Worm (Caenorhabditis elegans) whole organism, L2 larva: ENCODE data around the gene dnj-16.

Experiments used
- C34F6.9 ChIP-seq: fragments of 150-350 bp; optimal IDR thresholded peaks from 2 replicates; lab custom pipeline; 2014; ENCODE audit warnings: missing biosample characterization, missing genetic modification characterization
- F13H6.1 ChIP-seq: sonication (generic microtip); optimal IDR thresholded peaks from 2 replicates; lab custom pipeline; 2016; ENCODE audit warnings: missing genetic modification characterization, missing compliant biosample characterization
- R02D3.7 ChIP-seq: fragments of 150-350 bp; optimal IDR thresholded peaks from 2 replicates; lab custom pipeline; 2014; ENCODE audit warnings: missing biosample characterization, missing genetic modification characterization
- Y55F3AM.14 ChIP-seq: fragments of 200-800 bp; sonication (Bioruptor generic); optimal IDR thresholded peaks from 2 replicates; lab custom pipeline; 2018; ENCODE audit warnings: mild to moderate bottlenecking, missing genetic modification characterization, missing compliant biosample characterization
- ZK546.5 ChIP-seq: sonication (generic microtip); optimal IDR thresholded peaks from 2 replicates; lab custom pipeline; 2017; ENCODE audit warnings: missing biosample characterization, missing genetic modification characterization
- alr-1 ChIP-seq: fragments of 150-350 bp; optimal IDR thresholded peaks from 2 replicates; lab custom pipeline; 2014; ENCODE audit warnings: missing biosample characterization, missing genetic modification characterization
- aly-2 ChIP-seq: fragments of 150-350 bp; optimal IDR thresholded peaks from 2 replicates; lab custom pipeline; 2014; ENCODE audit warnings: missing biosample characterization, missing genetic modification characterization
- ama-1 ChIP-seq: fragments of 150-350 bp; optimal IDR thresholded peaks from 2 replicates; lab custom pipeline; 2018; ENCODE audit warnings: inconsistent platforms
- blmp-1 ChIP-seq: sonication (generic microtip); optimal IDR thresholded peaks from 2 replicates; lab custom pipeline; 2017; ENCODE audit warnings: missing genetic modification characterization, mild to moderate bottlenecking, missing compliant biosample characterization, antibody characterized with exemption, moderate library complexity; ENCODE audit not compliant: insufficient read depth
- ceh-16 ChIP-seq: fragments of 150-350 bp; optimal IDR thresholded peaks from 2 replicates; lab custom pipeline; 2014; ENCODE audit warnings: missing biosample characterization, missing genetic modification characterization
- ceh-82 ChIP-seq: fragments of 150-350 bp; optimal IDR thresholded peaks from 2 replicates; lab custom pipeline; 2014; ENCODE audit warnings: missing biosample characterization, missing genetic modification characterization
- crh-2 ChIP-seq: sonication (generic microtip); optimal IDR thresholded peaks from 2 replicates; lab custom pipeline; 2017; ENCODE audit warnings: missing biosample characterization, missing genetic modification characterization
- egl-27 ChIP-seq: sonication (generic microtip); optimal IDR thresholded peaks from 3 replicates; lab custom pipeline; 2017; ENCODE audit warnings: missing biosample characterization, missing genetic modification reagents, missing genetic modification characterization
- elt-1 ChIP-seq: fragments of 150-350 bp; optimal IDR thresholded peaks from 2 replicates; lab custom pipeline; 2014; ENCODE audit warnings: missing biosample characterization, missing genetic modification characterization
- elt-3 ChIP-seq: sonication (generic microtip); optimal IDR thresholded peaks from 2 replicates; lab custom pipeline; 2017; ENCODE audit warnings: missing biosample characterization, missing genetic modification characterization
- fos-1 ChIP-seq: fragments of 150-350 bp; optimal IDR thresholded peaks from 2 replicates; lab custom pipeline; 2014; ENCODE audit warnings: missing biosample characterization, missing genetic modification characterization
- gmeb-1 ChIP-seq: fragments of 150-350 bp; optimal IDR thresholded peaks from 2 replicates; lab custom pipeline; 2014; ENCODE audit warnings: missing biosample characterization, missing genetic modification characterization
- lin-11 ChIP-seq: fragments of 150-350 bp; sonication (generic microtip); optimal IDR thresholded peaks from 2 replicates; lab custom pipeline; 2014; ENCODE audit warnings: missing biosample characterization, missing genetic modification characterization, inconsistent platforms, mixed read lengths
- lin-13 ChIP-seq: fragments of 150-350 bp; optimal IDR thresholded peaks from 2 replicates; lab custom pipeline; 2014; ENCODE audit warnings: missing biosample characterization, missing genetic modification reagents, missing genetic modification characterization
- lin-39 ChIP-seq: fragments of 150-350 bp; optimal IDR thresholded peaks from 2 replicates; lab custom pipeline; 2014; ENCODE audit warnings: missing biosample characterization, missing genetic modification reagents, missing genetic modification characterization
- lsy-2 ChIP-seq, 2 experiments: fragments of 150-350 bp in 1 of 2; sonication (generic microtip) in 1 of 2; optimal IDR thresholded peaks; 2 replicates each; lab custom pipeline; 2014 to 2017; ENCODE audit warnings: missing biosample characterization in 2 of 2, missing genetic modification characterization in 2 of 2
- mab-5 ChIP-seq: fragments of 150-350 bp; optimal IDR thresholded peaks from 2 replicates; lab custom pipeline; 2014; ENCODE audit warnings: missing biosample characterization, missing genetic modification characterization
- mbf-1 ChIP-seq: sonication (generic microtip); optimal IDR thresholded peaks from 2 replicates; lab custom pipeline; 2017; ENCODE audit warnings: missing biosample characterization, missing genetic modification characterization
- mdl-1 ChIP-seq, 2 experiments: fragments of 150-350 bp in 1 of 2; sonication (generic microtip) in 1 of 2; optimal IDR thresholded peaks; 2 replicates each; lab custom pipeline; 2017; ENCODE audit warnings: missing biosample characterization in 2 of 2, missing genetic modification characterization in 2 of 2
- nhr-10 ChIP-seq: sonication (generic microtip); optimal IDR thresholded peaks from 2 replicates; lab custom pipeline; 2017; ENCODE audit warnings: missing biosample characterization, missing genetic modification characterization
- nhr-11 ChIP-seq: fragments of 150-350 bp; optimal IDR thresholded peaks from 2 replicates; lab custom pipeline; 2014; ENCODE audit warnings: missing biosample characterization, missing genetic modification characterization
- nhr-12 ChIP-seq: fragments of 150-350 bp; optimal IDR thresholded peaks from 2 replicates; lab custom pipeline; 2014; ENCODE audit warnings: missing biosample characterization, missing genetic modification characterization
- nhr-129 ChIP-seq: fragments of 150-350 bp; optimal IDR thresholded peaks from 2 replicates; lab custom pipeline; 2014; ENCODE audit warnings: missing biosample characterization, missing genetic modification characterization
- nhr-21 ChIP-seq: fragments of 150-350 bp; optimal IDR thresholded peaks from 2 replicates; lab custom pipeline; 2014; ENCODE audit warnings: missing biosample characterization, missing genetic modification characterization
- nhr-23 ChIP-seq: fragments of 150-350 bp; optimal IDR thresholded peaks from 2 replicates; lab custom pipeline; 2014; ENCODE audit warnings: missing biosample characterization, missing genetic modification reagents, missing genetic modification characterization
- nhr-237 ChIP-seq: fragments of 150-350 bp; optimal IDR thresholded peaks from 2 replicates; lab custom pipeline; 2014; ENCODE audit warnings: missing biosample characterization, missing genetic modification characterization
- nhr-25 ChIP-seq: fragments of 150-350 bp; sonication (generic microtip); optimal IDR thresholded peaks from 3 replicates; lab custom pipeline; 2014; ENCODE audit warnings: missing biosample characterization, missing genetic modification characterization
- nhr-6 ChIP-seq: fragments of 150-350 bp; optimal IDR thresholded peaks from 2 replicates; lab custom pipeline; 2014; ENCODE audit warnings: missing biosample characterization, missing genetic modification characterization
- nhr-77 ChIP-seq: fragments of 150-350 bp; optimal IDR thresholded peaks from 2 replicates; lab custom pipeline; 2014; ENCODE audit warnings: missing biosample characterization, missing genetic modification characterization
- peb-1 ChIP-seq: fragments of 150-350 bp; optimal IDR thresholded peaks from 2 replicates; lab custom pipeline; 2014; ENCODE audit warnings: missing biosample characterization, missing genetic modification characterization
- sem-4 ChIP-seq: fragments of 150-350 bp; optimal IDR thresholded peaks from 2 replicates; lab custom pipeline; 2014; ENCODE audit warnings: missing biosample characterization, missing genetic modification reagents, missing genetic modification characterization
- skn-1 ChIP-seq: sonication (generic microtip); optimal IDR thresholded peaks from 2 replicates; lab custom pipeline; 2017; ENCODE audit warnings: missing biosample characterization, missing genetic modification characterization
- sma-3 ChIP-seq: sonication (generic microtip); optimal IDR thresholded peaks from 2 replicates; lab custom pipeline; 2016; ENCODE audit warnings: missing genetic modification reagents, missing genetic modification characterization, missing compliant biosample characterization
- sma-9 ChIP-seq, 2 experiments: fragments of 150-350 bp in 1 of 2; sonication (generic microtip) in 1 of 2; optimal IDR thresholded peaks; 2 replicates each; lab custom pipeline; 2014 to 2016; ENCODE audit warnings: missing genetic modification characterization in 2 of 2, mild to moderate bottlenecking in 1 of 2, missing biosample characterization in 1 of 2, missing compliant biosample characterization in 1 of 2, missing genetic modification reagents in 1 of 2, moderate library complexity in 1 of 2
- snpc-4 ChIP-seq: fragments of 150-350 bp; optimal IDR thresholded peaks from 2 replicates; lab custom pipeline; 2014; ENCODE audit warnings: missing biosample characterization, missing genetic modification characterization
- unc-39 ChIP-seq: fragments of 150-350 bp; optimal IDR thresholded peaks from 2 replicates; lab custom pipeline; 2014; ENCODE audit warnings: missing biosample characterization, missing genetic modification characterization
- unc-55 ChIP-seq: fragments of 150-350 bp; sonication (generic microtip); optimal IDR thresholded peaks from 3 replicates; lab custom pipeline; 2014; ENCODE audit warnings: missing biosample characterization, missing genetic modification reagents, missing genetic modification characterization
- unc-62 ChIP-seq: fragments of 150-350 bp; optimal IDR thresholded peaks from 2 replicates; lab custom pipeline; 2014; ENCODE audit warnings: missing biosample characterization, missing genetic modification reagents, missing genetic modification characterization
- ztf-1 ChIP-seq: fragments of 200-800 bp; sonication (Bioruptor generic); conservative IDR thresholded peaks from 2 replicates; pipeline ENCODE4 v1.3.6; 2022; ENCODE audit warnings: missing genetic modification characterization, missing compliant biosample characterization
- ztf-11 ChIP-seq: sonication (generic microtip); optimal IDR thresholded peaks from 2 replicates; lab custom pipeline; 2017; ENCODE audit warnings: missing biosample characterization, missing genetic modification characterization
- ztf-4 ChIP-seq: fragments of 150-350 bp; optimal IDR thresholded peaks from 2 replicates; lab custom pipeline; 2014; ENCODE audit warnings: missing biosample characterization, missing genetic modification characterization

Gene dnj-16

DNA sequence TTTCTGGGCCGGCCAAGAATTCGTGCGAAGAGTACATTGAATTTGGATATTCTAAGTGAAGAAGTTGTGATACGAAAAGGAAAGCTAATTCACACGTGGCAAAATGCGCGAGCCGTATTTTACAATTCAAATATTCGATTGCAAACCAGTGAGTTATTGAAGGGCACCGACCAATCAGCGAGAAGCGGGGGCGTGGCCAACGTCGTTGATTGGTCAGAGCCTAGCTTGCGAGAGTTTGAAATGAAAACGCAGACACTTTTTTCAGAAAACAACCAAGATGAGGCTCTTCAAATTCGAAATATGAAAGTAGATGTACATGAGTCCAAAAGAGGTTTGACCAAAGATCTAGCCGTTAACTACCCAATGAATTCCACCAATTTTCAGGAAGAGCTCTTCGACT is 19.7 kb downstream of the dnj-16 start:
- no peak for TF ChIP-seq R02D3.7 (tag; lab: Kevin White, UChicago)
- no peak for TF ChIP-seq skn-1 (tag; lab: Kevin White, UChicago)
- TF ChIP-seq unc-39 (tag; lab: Kevin White, UChicago) = no peak
- no peak for TF ChIP-seq nhr-77 (tag; lab: Kevin White, UChicago)
- TF ChIP-seq ceh-16 = no peak
- no peak for TF ChIP-seq lsy-2 (tag; optimal IDR thresholded peaks at IDR 0.05; lab: Kevin White, UChicago)
- TF ChIP-seq lin-11 (tag; lab: Kevin White, UChicago) = no peak
- TF ChIP-seq crh-2 (tag; lab: Kevin White, UChicago) = no peak
- TF ChIP-seq ztf-11 (tag; lab: Kevin White, UChicago) = no peak
- TF ChIP-seq elt-3 (tag; lab: Kevin White, UChicago) = no peak
- no peak for TF ChIP-seq ZK546.5 (tag; lab: Kevin White, UChicago)
- no peak for TF ChIP-seq mdl-1 (tag; optimal IDR thresholded peaks at IDR 0.05; lab: Kevin White, UChicago)
- no peak for TF ChIP-seq lin-39 (tag; lab: Kevin White, UChicago)
- no peak for TF ChIP-seq aly-2
- TF ChIP-seq sma-9 (GFP tag; optimal IDR thresholded peaks at IDR 0.05; lab: Kevin White, UChicago) = no peak
- no peak for TF ChIP-seq sma-9 (tag; optimal IDR thresholded peaks at IDR 0.05; lab: Kevin White, UChicago)
- TF ChIP-seq nhr-23 (tag; lab: Kevin White, UChicago) = no peak
- no peak for TF ChIP-seq peb-1 (tag; lab: Kevin White, UChicago)
- no peak for TF ChIP-seq nhr-129 (tag; lab: Kevin White, UChicago)
- no peak for TF ChIP-seq nhr-6 (tag; lab: Kevin White, UChicago)
- no peak for TF ChIP-seq unc-62 (GFP tag; lab: Kevin White, UChicago)
- TF ChIP-seq, all 48 proteins: peak for 0

DNA sequence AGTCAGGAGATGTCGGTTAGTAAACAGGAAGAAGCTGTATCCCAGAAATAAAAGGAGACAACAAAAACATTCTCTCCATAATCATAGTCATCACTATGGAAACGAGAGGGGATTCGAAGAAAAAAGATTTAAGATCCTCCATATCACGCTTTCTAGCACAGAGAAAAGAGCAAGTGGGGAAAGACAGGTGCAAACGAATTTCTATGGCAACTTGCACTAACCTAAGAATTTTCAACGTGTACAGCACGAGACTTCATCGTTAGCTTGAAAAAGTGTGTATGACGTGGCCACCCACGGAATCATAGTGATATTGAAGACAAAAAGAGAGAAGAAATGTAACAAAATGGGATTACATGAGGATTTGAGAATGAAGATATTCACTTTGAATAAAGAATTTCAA is 29.9 kb downstream of the dnj-16 start:
- peak in 1 of 2 experiments; percentile 27 for TF ChIP-seq lsy-2 (tag; optimal IDR thresholded peaks at IDR 0.05; lab: Kevin White, UChicago)
- TF ChIP-seq crh-2 (tag; lab: Kevin White, UChicago) = peak; percentile 5
- TF ChIP-seq nhr-23 (tag; lab: Kevin White, UChicago) = no peak
- peak; percentile 39 for TF ChIP-seq C34F6.9

DNA sequence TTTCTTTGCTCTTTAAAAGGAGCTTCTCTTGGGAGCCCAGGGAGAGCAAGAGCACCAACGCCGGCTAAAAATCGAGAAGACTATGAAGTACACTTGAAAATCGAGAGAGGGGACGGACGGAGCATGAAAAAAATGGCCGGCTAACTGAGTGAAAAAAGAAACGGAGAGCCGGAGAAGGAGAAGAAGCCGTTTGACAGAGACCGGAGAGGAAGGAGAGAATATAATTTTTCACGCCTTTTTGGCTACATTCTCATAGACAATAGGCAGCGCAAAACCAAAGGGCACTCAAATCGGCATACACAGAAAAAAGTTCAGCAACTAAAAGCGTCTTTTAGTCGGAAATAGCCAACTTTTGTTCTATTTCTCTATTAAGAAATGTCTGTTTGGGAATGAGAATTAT is 30.6 kb downstream of the dnj-16 start:
- TF ChIP-seq fos-1 (tag; lab: Kevin White, UChicago) (no peak), mdl-1 (tag; optimal IDR thresholded peaks at IDR 0.05; lab: Kevin White, UChicago) (peak in 1 of 2 experiments; percentile 16), snpc-4 (tag; lab: Kevin White, UChicago) (no peak), peb-1 (tag; lab: Kevin White, UChicago) (no peak), mab-5 (tag; lab: Kevin White, UChicago) (no peak)

DNA sequence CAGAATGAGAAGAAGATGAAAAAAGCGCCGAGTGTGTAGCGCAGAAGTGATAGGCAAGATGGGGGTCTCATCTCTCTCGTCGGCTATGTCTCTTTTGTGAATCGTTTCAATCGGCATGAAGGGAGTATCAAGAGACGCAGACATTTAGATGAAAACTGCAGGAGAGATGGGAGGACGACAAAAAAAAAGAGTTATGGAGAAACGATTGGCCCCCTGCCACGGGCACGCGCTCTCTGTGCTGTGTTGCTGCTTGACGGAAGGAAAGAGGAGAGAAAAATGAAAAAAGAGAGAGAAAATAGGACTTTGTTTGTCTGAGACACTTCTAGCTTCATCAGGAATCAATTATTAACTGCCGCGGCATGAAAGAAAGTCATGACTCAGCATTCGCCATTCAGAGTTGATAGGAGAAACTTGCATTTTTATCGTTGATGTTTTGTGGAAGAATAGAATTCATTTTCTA is 32.8 kb downstream of the dnj-16 start:
- TF ChIP-seq alr-1 (tag; lab: Kevin White, UChicago) (no peak), mbf-1 (tag; lab: Kevin White, UChicago) (no peak), lsy-2 (tag; optimal IDR thresholded peaks at IDR 0.05; lab: Kevin White, UChicago) (peak; percentile 70 to 88), lin-13 (GFP tag; lab: Kevin White, UChicago) (peak; percentile 83), blmp-1 (no peak), gmeb-1 (tag; lab: Kevin White, UChicago) (peak; percentile 35), ceh-16 (no peak), nhr-237 (no peak), ztf-1 (no peak), C34F6.9 (peak; percentile 96), unc-39 (tag; lab: Kevin White, UChicago) (no peak), aly-2 (no peak), sma-3 (GFP tag; lab: Kevin White, UChicago) (peak; percentile 52), egl-27 (peak; percentile 82), R02D3.7 (tag; lab: Kevin White, UChicago) (no peak), ZK546.5 (tag; lab: Kevin White, UChicago) (no peak), skn-1 (tag; lab: Kevin White, UChicago) (peak; percentile 28), nhr-21 (peak; percentile 52), ztf-4 (tag; lab: Kevin White, UChicago) (peak; percentile 84), Y55F3AM.14 (GFP tag; lab: Kevin White, UChicago) (peak; percentile 52), peb-1 (tag; lab: Kevin White, UChicago) (no peak), F13H6.1 (tag; lab: Kevin White, UChicago) (peak; percentile 95), unc-55 (peak; percentile 88), lin-11 (tag; lab: Kevin White, UChicago) (peak; percentile 75), crh-2 (tag; lab: Kevin White, UChicago) (peak; percentile 95), ama-1 (lab: Kevin White, UChicago) (no peak), nhr-12 (tag; lab: Kevin White, UChicago) (no peak), nhr-10 (peak; percentile 20), elt-1 (tag; lab: Kevin White, UChicago) (no peak), nhr-11 (tag; lab: Kevin White, UChicago) (peak; percentile 42), nhr-25 (tag; lab: Kevin White, UChicago) (peak; percentile 11), mdl-1 (tag; optimal IDR thresholded peaks at IDR 0.05; lab: Kevin White, UChicago) (peak; percentile 84 to 91), unc-62 (GFP tag; lab: Kevin White, UChicago) (no peak), ceh-82 (tag; lab: Kevin White, UChicago) (no peak), sem-4 (peak; percentile 82)
